Fruit fly (Drosophila melanogaster): ENCODE measurements around the gene elm.

The elm gene

DNA sequence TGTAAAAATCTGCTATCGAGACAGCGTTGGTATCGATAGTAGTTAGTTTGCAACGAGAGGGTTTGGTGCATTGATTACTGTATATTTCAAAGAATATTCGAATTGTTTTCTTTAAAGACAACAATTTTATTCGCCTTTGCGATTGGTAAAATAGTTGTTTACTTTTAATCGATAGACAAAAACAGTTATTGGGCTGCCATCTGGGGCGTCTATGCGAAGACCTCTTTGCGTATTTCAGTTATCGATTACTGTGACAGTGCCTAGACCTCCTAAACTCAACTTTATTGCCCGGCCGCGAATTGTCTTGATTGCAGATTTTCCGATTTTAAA is 41.6 kb downstream of the elm start, which contains the start of gene Atu (continued):
- TF ChIP-seq Jarid2 (GFP tag; optimal IDR thresholded peaks at IDR 0.05) (no peak), CG8924 (tag; optimal IDR thresholded peaks at IDR 0.05) (peak; percentile 33), CG13287 (GFP tag; IDR thresholded peaks at IDR 0.05; ENCODE audit: partially characterized antibody) (peak; percentile 93), CG6654 (GFP tag; optimal IDR thresholded peaks at IDR 0.05) (no peak), tap (tag; optimal IDR thresholded peaks at IDR 0.05) (no peak), CG6765 (GFP tag; optimal IDR thresholded peaks at IDR 0.05) (no peak), CG15479 (GFP tag; optimal IDR thresholded peaks at IDR 0.05) (no peak), chm (GFP tag; IDR thresholded peaks at IDR 0.05) (no peak), CG33213 (GFP tag; optimal IDR thresholded peaks at IDR 0.05) (no peak), Mes4 (GFP tag; optimal IDR thresholded peaks at IDR 0.05) (no peak), D19A (tag; optimal IDR thresholded peaks at IDR 0.05) (peak; percentile 33), CG30403 (GFP tag; optimal IDR thresholded peaks at IDR 0.05) (peak; percentile 54), MESR4 (GFP tag; optimal IDR thresholded peaks at IDR 0.05) (peak; percentile 24), klu (GFP tag; IDR thresholded peaks at IDR 0.05) (no peak), CG30431 (GFP tag; optimal IDR thresholded peaks at IDR 0.05) (no peak), CG9797 (GFP tag; optimal IDR thresholded peaks at IDR 0.05) (peak; percentile 19)

DNA sequence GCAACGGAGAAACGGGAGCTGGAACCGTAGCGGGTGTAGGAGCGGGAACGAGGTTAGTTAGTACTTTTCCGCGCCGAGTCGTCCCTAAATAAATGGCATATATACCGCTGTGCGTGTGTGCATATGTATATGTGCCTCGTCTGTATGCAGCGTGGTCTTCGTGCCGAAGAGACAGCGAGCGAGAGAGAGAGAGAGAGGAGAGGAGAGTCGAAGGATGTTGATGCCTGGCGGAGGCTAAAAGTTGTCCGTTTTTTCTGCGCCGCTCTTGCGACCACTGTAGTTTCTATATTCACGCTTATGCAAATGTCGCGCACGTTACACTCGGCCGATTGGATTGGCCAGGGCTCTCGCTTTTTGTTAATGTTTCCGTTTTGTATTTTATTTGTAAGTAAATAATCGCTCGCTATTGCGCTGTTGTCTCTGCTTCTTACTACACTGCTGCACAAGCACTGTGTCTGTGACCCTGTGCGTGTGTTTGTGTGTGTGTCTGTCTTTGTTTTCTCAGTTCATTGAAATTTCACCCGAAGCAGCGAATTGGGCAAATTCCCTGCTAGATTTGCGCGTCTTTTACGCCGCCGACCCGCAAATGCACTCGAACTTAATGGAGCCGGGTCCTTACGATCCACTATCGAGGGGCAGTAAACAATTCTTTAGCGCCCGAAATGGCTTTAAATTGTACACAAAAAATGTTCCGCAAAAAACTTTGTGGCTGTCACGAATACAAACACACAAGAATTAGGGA is 42.1 kb downstream of the elm start, which contains the start of gene Rga:
TSS of gene Rga (minus strand) at position 741 of the 742 bp plus-strand sequence.
- TF ChIP-seq CG6854 (GFP tag; optimal IDR thresholded peaks at IDR 0.05) = peak; percentile 6
- TF ChIP-seq CG4854 (GFP tag; optimal IDR thresholded peaks at IDR 0.05) = no peak
- TF ChIP-seq Hr78 (GFP tag; optimal IDR thresholded peaks at IDR 0.05) = peak in 1 of 2 experiments; percentile 63
- peak; percentile 5 for TF ChIP-seq pho (GFP tag; optimal IDR thresholded peaks at IDR 0.05)
- no peak for TF ChIP-seq Sin3A (optimal IDR thresholded peaks at IDR 0.05)
- TF ChIP-seq CG34422 (GFP tag; IDR thresholded peaks at IDR 0.05) = peak; percentile 6; the same call in 1 of the 3 replicates
- TF ChIP-seq CG15479 (GFP tag; optimal IDR thresholded peaks at IDR 0.05) = peak; percentile 99
- TF ChIP-seq CG9437 (GFP tag; optimal IDR thresholded peaks at IDR 0.05) = peak; percentile 32
- TF ChIP-seq CG9727 (GFP tag; optimal IDR thresholded peaks at IDR 0.05) = peak; percentile 42
- TF ChIP-seq nerfin-2 (GFP tag; IDR thresholded peaks at IDR 0.05; ENCODE audit: partially characterized antibody) = no peak
- TF ChIP-seq insv (GFP tag; optimal IDR thresholded peaks at IDR 0.05) = peak in 1 of 2 experiments; percentile 36
- no peak for TF ChIP-seq sisA (GFP tag; IDR thresholded peaks at IDR 0.05)
- peak; percentile 30 for TF ChIP-seq Med (GFP tag)
- TF ChIP-seq CG17385 (GFP tag; optimal IDR thresholded peaks at IDR 0.05) = peak; percentile 95
- no peak for TF ChIP-seq eyg (GFP tag; optimal IDR thresholded peaks at IDR 0.05)
- no peak for TF ChIP-seq Pdp1 (GFP tag; optimal IDR thresholded peaks at IDR 0.05)
- no peak for TF ChIP-seq YL-1 (GFP tag; optimal IDR thresholded peaks at IDR 0.05)
- TF ChIP-seq CG10431 (GFP tag; optimal IDR thresholded peaks at IDR 0.05) = peak; percentile 10
- no peak for TF ChIP-seq sens-2 (GFP tag; IDR thresholded peaks at IDR 0.05)
- TF ChIP-seq Stat92E (GFP tag; optimal IDR thresholded peaks at IDR 0.05) = no peak
- no peak for TF ChIP-seq CG12942 (GFP tag; optimal IDR thresholded peaks at IDR 0.05)
- no peak for TF ChIP-seq Optix (GFP tag; IDR thresholded peaks at IDR 0.05)
- TF ChIP-seq Abd-B (GFP tag; optimal IDR thresholded peaks at IDR 0.05) = no peak
- no peak for TF ChIP-seq exex (tag; optimal IDR thresholded peaks at IDR 0.05)
- no peak for TF ChIP-seq zfh2 (GFP tag; optimal IDR thresholded peaks at IDR 0.05)
- peak; percentile 91 for TF ChIP-seq MESR4 (GFP tag; optimal IDR thresholded peaks at IDR 0.05)
- TF ChIP-seq Trl (optimal IDR thresholded peaks at IDR 0.05) = peak; percentile 78 to 81
- TF ChIP-seq Trl (GFP tag; optimal IDR thresholded peaks at IDR 0.05) = no peak
- TF ChIP-seq corto (GFP tag; optimal IDR thresholded peaks at IDR 0.05) = no peak
- TF ChIP-seq CG16863 (GFP tag; optimal IDR thresholded peaks at IDR 0.05) = no peak
- TF ChIP-seq Fer1 (GFP tag; optimal IDR thresholded peaks at IDR 0.05) = peak; percentile 20
- TF ChIP-seq CG2678 (tag; optimal IDR thresholded peaks at IDR 0.05) = no peak
- TF ChIP-seq Rx (GFP tag; IDR thresholded peaks at IDR 0.05) = no peak
- no peak for TF ChIP-seq ac (GFP tag; optimal IDR thresholded peaks at IDR 0.05)
- no peak for TF ChIP-seq bsh (GFP tag; optimal IDR thresholded peaks at IDR 0.05)

Measured in whole organism, embryonic.